Fruit fly (Drosophila melanogaster) whole organism, adult: ENCODE data around the gene CG43736.
A peak's percentile ranks its signal among the peaks of the same experiment; 100 is the strongest.

Experiments
- CG11617 ChIP-seq: fragments of 200-800 bp; sonication (Bioruptor generic); optimal IDR thresholded peaks from 2 replicates; lab custom pipeline; 2017; ENCODE audit warnings: mild to moderate bottlenecking, missing biosample characterization, missing genetic modification reagents, missing genetic modification characterization
- CG12768 ChIP-seq: fragments of 200-800 bp; sonication (Bioruptor generic); optimal IDR thresholded peaks from 2 replicates; lab custom pipeline; 2017; ENCODE audit warnings: missing biosample characterization, missing genetic modification characterization, mild to moderate bottlenecking, moderate library complexity, missing genetic modification reagents
- CG14711 ChIP-seq: fragments of 200-800 bp; sonication (Bioruptor generic); optimal IDR thresholded peaks from 2 replicates; lab custom pipeline; 2018; ENCODE audit warnings: missing biosample characterization, mild to moderate bottlenecking, missing genetic modification characterization, moderate library complexity
- CG1620 ChIP-seq: fragments of 200-800 bp; sonication (Bioruptor generic); optimal IDR thresholded peaks from 2 replicates; lab custom pipeline; 2016; ENCODE audit warnings: missing biosample characterization, missing genetic modification characterization
- CG33017 ChIP-seq: fragments of 200-800 bp; sonication (Bioruptor generic); optimal IDR thresholded peaks from 2 replicates; lab custom pipeline; 2018; ENCODE audit warnings: missing biosample characterization, mild to moderate bottlenecking, missing genetic modification characterization, moderate library complexity
- CG5204 ChIP-seq: fragments of 200-800 bp; sonication (Bioruptor generic); optimal IDR thresholded peaks from 2 replicates; lab custom pipeline; 2016; ENCODE audit warnings: missing biosample characterization, missing genetic modification characterization
- CG7045 ChIP-seq: fragments of 200-800 bp; sonication (Bioruptor generic); optimal IDR thresholded peaks from 2 replicates; lab custom pipeline; 2017; ENCODE audit warnings: missing biosample characterization, mild to moderate bottlenecking, missing genetic modification characterization
- CG7101 ChIP-seq: fragments of 200-800 bp; sonication (Bioruptor generic); optimal IDR thresholded peaks from 2 replicates; lab custom pipeline; 2018; ENCODE audit warnings: missing biosample characterization, mild to moderate bottlenecking, missing genetic modification characterization, moderate library complexity
- Clk ChIP-seq: fragments of 200-800 bp; sonication (Bioruptor generic); optimal IDR thresholded peaks from 2 replicates; lab custom pipeline; 2017; ENCODE audit warnings: missing biosample characterization, missing genetic modification characterization
- Crg-1 ChIP-seq: fragments of 200-800 bp; sonication (Bioruptor generic); optimal IDR thresholded peaks from 2 replicates; lab custom pipeline; 2016; ENCODE audit warnings: missing biosample characterization, missing genetic modification characterization
- Hr96 ChIP-seq: fragments of 200-800 bp; sonication (Bioruptor generic); optimal IDR thresholded peaks from 2 replicates; lab custom pipeline; 2016; ENCODE audit warnings: missing biosample characterization, missing genetic modification characterization
- Mnt ChIP-seq: fragments of 200-800 bp; sonication (Bioruptor generic); optimal IDR thresholded peaks from 2 replicates; lab custom pipeline; 2016; ENCODE audit warnings: missing biosample characterization, mild to moderate bottlenecking, missing genetic modification characterization
- bab1 ChIP-seq: fragments of 200-800 bp; sonication (Bioruptor generic); optimal IDR thresholded peaks from 3 replicates; lab custom pipeline; 2019; ENCODE audit warnings: missing biosample characterization, mild to moderate bottlenecking, missing genetic modification characterization, moderate library complexity
- cic ChIP-seq: fragments of 200-800 bp; sonication (Bioruptor generic); optimal IDR thresholded peaks from 2 replicates; lab custom pipeline; 2017; ENCODE audit warnings: missing biosample characterization, mild to moderate bottlenecking, missing genetic modification characterization, moderate library complexity
- cnc ChIP-seq, 2 experiments: fragments of >200 bp; optimal IDR thresholded peaks; 2 replicates each; lab custom pipeline; 2017
- kay ChIP-seq: fragments of 200-800 bp; sonication (Bioruptor generic); peaks from one replicate; lab custom pipeline; 2016; ENCODE audit warnings: missing biosample characterization, missing genetic modification characterization, borderline replicate concordance
- ovo ChIP-seq: fragments of 200-800 bp; sonication (Bioruptor generic); optimal IDR thresholded peaks from 2 replicates; lab custom pipeline; 2016; ENCODE audit warnings: missing biosample characterization, missing genetic modification characterization
- pad ChIP-seq: fragments of 200-800 bp; sonication (Bioruptor generic); optimal IDR thresholded peaks from 3 replicates; lab custom pipeline; 2017; ENCODE audit warnings: missing biosample characterization, missing genetic modification characterization, mild to moderate bottlenecking, moderate library complexity, missing genetic modification reagents
- tj ChIP-seq: fragments of 200-800 bp; sonication (Bioruptor generic); optimal IDR thresholded peaks from 3 replicates; lab custom pipeline; 2017; ENCODE audit warnings: missing biosample characterization, mild to moderate bottlenecking, missing genetic modification characterization, moderate library complexity
- toe ChIP-seq: fragments of 200-800 bp; sonication (Bioruptor generic); optimal IDR thresholded peaks from 2 replicates; lab custom pipeline; 2016; ENCODE audit warnings: missing biosample characterization, missing genetic modification characterization

CG43736 gene

dm6 chrX:6859756-6860412, 3.8 kb upstream of the CG43736 start:
- TF ChIP-seq CG11617 (GFP tag; lab: Kevin White, UChicago) (peak; percentile 86), CG1620 (GFP tag; lab: Kevin White, UChicago) (peak; percentile 75), kay (GFP tag; lab: Kevin White, UChicago) (peak; percentile 25), CG12768 (GFP tag; lab: Kevin White, UChicago) (peak; percentile 80), Mnt (no peak), Hr96 (GFP tag; lab: Kevin White, UChicago) (peak; percentile 93), bab1 (GFP tag; lab: Kevin White, UChicago) (peak; percentile 30), CG7045 (GFP tag; lab: Kevin White, UChicago) (peak; percentile 68), CG5204 (GFP tag; lab: Kevin White, UChicago) (peak; percentile 36), Crg-1 (GFP tag; lab: Kevin White, UChicago) (no peak), CG33017 (tag; lab: Kevin White, UChicago) (no peak), toe (GFP tag; lab: Kevin White, UChicago) (peak; percentile 48), ovo (GFP tag; lab: Kevin White, UChicago) (no peak), Clk (GFP tag; lab: Kevin White, UChicago) (peak; percentile 63), tj (peak; percentile 58), pad (GFP tag; lab: Kevin White, UChicago) (peak; percentile 82), CG7101 (tag; lab: Kevin White, UChicago) (peak; percentile 60), cic (GFP tag; lab: Kevin White, UChicago) (no peak), CG14711 (tag; lab: Kevin White, UChicago) (peak; percentile 66), cnc (optimal IDR thresholded peaks at IDR 0.05; lab: Kevin White, UChicago) (no peak)

dm6 chrX:6860413-6861089, 3.1 kb upstream of the CG43736 start:
- peak; percentile 28 for TF ChIP-seq CG14711 (tag; lab: Kevin White, UChicago)
- no peak for TF ChIP-seq Crg-1 (GFP tag; lab: Kevin White, UChicago)

- TF ChIP-seq CG7045 (GFP tag; lab: Kevin White, UChicago) (peak; percentile 71), pad (GFP tag; lab: Kevin White, UChicago) (peak; percentile 82), CG11617 (GFP tag; lab: Kevin White, UChicago) (peak; percentile 64), Hr96 (GFP tag; lab: Kevin White, UChicago) (peak; percentile 61), CG12768 (GFP tag; lab: Kevin White, UChicago) (peak; percentile 69), cnc (optimal IDR thresholded peaks at IDR 0.05; lab: Kevin White, UChicago) (no peak), ovo (GFP tag; lab: Kevin White, UChicago) (peak; percentile 30), kay (GFP tag; lab: Kevin White, UChicago) (peak; percentile 61), CG7101 (tag; lab: Kevin White, UChicago) (peak; percentile 91), toe (GFP tag; lab: Kevin White, UChicago) (no peak), cic (GFP tag; lab: Kevin White, UChicago) (peak; percentile 81), bab1 (GFP tag; lab: Kevin White, UChicago) (peak; percentile 92), CG33017 (tag; lab: Kevin White, UChicago) (peak; percentile 57), CG5204 (GFP tag; lab: Kevin White, UChicago) (peak; percentile 45), Crg-1 (GFP tag; lab: Kevin White, UChicago) (no peak), CG1620 (GFP tag; lab: Kevin White, UChicago) (peak; percentile 56), Mnt (peak; percentile 56), tj (peak; percentile 86), CG14711 (tag; lab: Kevin White, UChicago) (peak; percentile 86), Clk (GFP tag; lab: Kevin White, UChicago) (peak; percentile 30)
Measured at dm6 chrX:6861523-6862077, 2.1 kb upstream of the CG43736 start.

- TF ChIP-seq tj: peak; percentile 25
- TF ChIP-seq Mnt: peak; percentile 37
- TF ChIP-seq ovo (GFP tag; lab: Kevin White, UChicago): no peak
- TF ChIP-seq cic (GFP tag; lab: Kevin White, UChicago): peak; percentile 42
- no peak for TF ChIP-seq CG5204 (GFP tag; lab: Kevin White, UChicago)
- peak; percentile 86 for TF ChIP-seq kay (GFP tag; lab: Kevin White, UChicago)
Measured at dm6 chrX:6862521-6863288, 983 bp upstream of the CG43736 start.

dm6 chrX:6865039-6865438, 1.4 kb downstream of the CG43736 start:
- TF ChIP-seq pad (GFP tag; lab: Kevin White, UChicago): peak; percentile 14
- no peak for TF ChIP-seq ovo (GFP tag; lab: Kevin White, UChicago)
- no peak for TF ChIP-seq cic (GFP tag; lab: Kevin White, UChicago)
- no peak for TF ChIP-seq Hr96 (GFP tag; lab: Kevin White, UChicago)
- TF ChIP-seq CG33017 (tag; lab: Kevin White, UChicago): no peak
